Worm (Caenorhabditis elegans) whole organism, L1 larva: ENCODE measurements around the gene ubc-8.

Experiments
- C04F5.9 ChIP-seq: sonication (generic microtip); optimal IDR thresholded peaks from 2 replicates; lab custom pipeline; 2016; ENCODE audit warnings: missing genetic modification characterization, missing compliant biosample characterization
- F16B12.6 ChIP-seq: fragments of 150-350 bp; optimal IDR thresholded peaks from 2 replicates; lab custom pipeline; 2014; ENCODE audit warnings: missing biosample characterization, missing genetic modification characterization
- Y116A8C.19 ChIP-seq: sonication (generic microtip); optimal IDR thresholded peaks from 2 replicates; lab custom pipeline; 2016; ENCODE audit warnings: missing compliant biosample characterization, missing genetic modification characterization, borderline replicate concordance
- aha-1 ChIP-seq: fragments of 150-350 bp; optimal IDR thresholded peaks from 2 replicates; lab custom pipeline; 2014; ENCODE audit warnings: missing biosample characterization, missing genetic modification characterization
- ceh-63 ChIP-seq: fragments of 200-800 bp; sonication (Bioruptor generic); optimal IDR thresholded peaks from 2 replicates; lab custom pipeline; 2018; ENCODE audit warnings: mild to moderate bottlenecking, missing genetic modification characterization, missing compliant biosample characterization
- ceh-8 ChIP-seq: fragments of 200-800 bp; sonication (Bioruptor generic); optimal IDR thresholded peaks from 2 replicates; lab custom pipeline; 2018; ENCODE audit warnings: mild to moderate bottlenecking, missing genetic modification characterization, moderate library complexity, missing compliant biosample characterization
- ceh-82 ChIP-seq, 3 experiments: fragments of 150-350 bp in 1 of 3; sonication (generic microtip) in 2 of 3; optimal IDR thresholded peaks; 2 replicates each; lab custom pipeline; 2014 to 2017; ENCODE audit warnings: missing biosample characterization in 3 of 3, missing genetic modification characterization in 3 of 3
- ceh-88 ChIP-seq: fragments of 200-800 bp; sonication (Bioruptor generic); IDR thresholded peaks from 2 replicates; pipeline ENCODE4 v1.3.6; 2022; ENCODE audit warnings: missing genetic modification characterization, missing compliant biosample characterization
- ces-1 ChIP-seq: fragments of 150-350 bp; optimal IDR thresholded peaks from 2 replicates; lab custom pipeline; 2014; ENCODE audit warnings: missing biosample characterization, missing genetic modification reagents, missing genetic modification characterization
- dsc-1 ChIP-seq: sonication (generic microtip); optimal IDR thresholded peaks from 2 replicates; lab custom pipeline; 2016; ENCODE audit warnings: mild to moderate bottlenecking, missing genetic modification characterization, missing compliant biosample characterization
- efl-1 ChIP-seq, 4 experiments: fragments of 150-350 bp; optimal IDR thresholded peaks in 3 of 4; peaks in 1 of 4; 1 replicate in 1 of 4; 2 replicates in 3 of 4; lab custom pipeline; 2014; ENCODE audit warnings: missing biosample characterization in 2 of 4, missing genetic modification characterization in 2 of 4, missing genetic modification reagents in 2 of 4
- egl-27 ChIP-seq, 2 experiments: fragments of 150-350 bp in 1 of 2; sonication (generic microtip); optimal IDR thresholded peaks; 3 replicates each; lab custom pipeline; 2017 to 2018; ENCODE audit warnings: missing biosample characterization in 2 of 2, missing genetic modification characterization in 2 of 2, missing genetic modification reagents in 2 of 2
- elt-3 ChIP-seq, 6 experiments: fragments of 150-350 bp in 1 of 6; sonication (generic microtip); optimal IDR thresholded peaks; 2 replicates each; lab custom pipeline; 2017 to 2018; ENCODE audit warnings: missing biosample characterization in 6 of 6, missing genetic modification characterization in 6 of 6, inconsistent platforms in 1 of 6
- ets-5 ChIP-seq: fragments of 200-800 bp; sonication (Bioruptor generic); IDR thresholded peaks from 2 replicates; pipeline ENCODE4 v1.3.6; 2022; ENCODE audit warnings: missing genetic modification characterization, missing compliant biosample characterization
- fkh-10 ChIP-seq: sonication (generic microtip); optimal IDR thresholded peaks from 2 replicates; lab custom pipeline; 2017; ENCODE audit warnings: missing biosample characterization, missing genetic modification reagents, missing genetic modification characterization
- fkh-4 ChIP-seq: sonication (generic microtip); optimal IDR thresholded peaks from 2 replicates; lab custom pipeline; 2016; ENCODE audit warnings: missing compliant biosample characterization, missing genetic modification characterization, borderline replicate concordance
- fkh-8 ChIP-seq: sonication (generic microtip); optimal IDR thresholded peaks from 2 replicates; lab custom pipeline; 2016; ENCODE audit warnings: mild to moderate bottlenecking, missing genetic modification characterization, missing compliant biosample characterization
- fos-1 ChIP-seq: fragments of 150-350 bp; optimal IDR thresholded peaks from 2 replicates; lab custom pipeline; 2014; ENCODE audit warnings: missing biosample characterization, missing genetic modification characterization
- grh-1 ChIP-seq: fragments of 200-800 bp; sonication (Bioruptor generic); IDR thresholded peaks from 2 replicates; pipeline ENCODE4 v1.3.6; 2022; ENCODE audit warnings: missing genetic modification reagents, missing genetic modification characterization, missing compliant biosample characterization
- hlh-4 ChIP-seq: sonication (generic microtip); optimal IDR thresholded peaks from 2 replicates; lab custom pipeline; 2016; ENCODE audit warnings: mild to moderate bottlenecking, missing genetic modification characterization, missing compliant biosample characterization
- hpl-2 ChIP-seq: fragments of 150-350 bp; optimal IDR thresholded peaks from 2 replicates; lab custom pipeline; 2014; ENCODE audit warnings: missing biosample characterization, missing genetic modification reagents, missing genetic modification characterization
- irx-1 ChIP-seq: sonication (generic microtip); optimal IDR thresholded peaks from 2 replicates; lab custom pipeline; 2016; ENCODE audit warnings: missing genetic modification characterization, missing compliant biosample characterization
- isw-1 ChIP-seq: fragments of 200-800 bp; sonication (Bioruptor generic); IDR thresholded peaks from 2 replicates; pipeline ENCODE4 v1.3.6; 2022; ENCODE audit warnings: missing genetic modification characterization, missing compliant biosample characterization
- jun-1 ChIP-seq: fragments of 150-350 bp; optimal IDR thresholded peaks from 2 replicates; lab custom pipeline; 2014; ENCODE audit warnings: missing biosample characterization, missing genetic modification reagents, missing genetic modification characterization
- lin-39 ChIP-seq: fragments of 150-350 bp; optimal IDR thresholded peaks from 2 replicates; lab custom pipeline; 2014; ENCODE audit warnings: missing biosample characterization, missing genetic modification reagents, missing genetic modification characterization
- lsy-2 ChIP-seq, 2 experiments: fragments of 150-350 bp; optimal IDR thresholded peaks; 2 replicates each; lab custom pipeline; 2014; ENCODE audit warnings: missing biosample characterization in 2 of 2, missing genetic modification characterization in 2 of 2
- mep-1 ChIP-seq: fragments of 150-350 bp; optimal IDR thresholded peaks from 2 replicates; lab custom pipeline; 2014; ENCODE audit warnings: missing biosample characterization, missing genetic modification characterization
- nhr-12 ChIP-seq: sonication (generic microtip); optimal IDR thresholded peaks from 2 replicates; lab custom pipeline; 2017; ENCODE audit warnings: missing biosample characterization, missing genetic modification characterization
- nhr-19 ChIP-seq: fragments of 200-800 bp; sonication (Bioruptor generic); conservative IDR thresholded peaks from 2 replicates; pipeline ENCODE4 v1.3.6; 2022; ENCODE audit warnings: missing genetic modification characterization, missing compliant biosample characterization
- nhr-237 ChIP-seq: fragments of 150-350 bp; optimal IDR thresholded peaks from 2 replicates; lab custom pipeline; 2014; ENCODE audit warnings: missing biosample characterization, missing genetic modification characterization
- nhr-28 ChIP-seq: fragments of 150-350 bp; optimal IDR thresholded peaks from 2 replicates; lab custom pipeline; 2014; ENCODE audit warnings: missing biosample characterization, missing genetic modification characterization
- nhr-76 ChIP-seq: sonication (generic microtip); optimal IDR thresholded peaks from 2 replicates; lab custom pipeline; 2017; ENCODE audit warnings: missing biosample characterization, missing genetic modification characterization
- nhr-77 ChIP-seq: fragments of 150-350 bp; optimal IDR thresholded peaks from 2 replicates; lab custom pipeline; 2014; ENCODE audit warnings: missing biosample characterization, missing genetic modification characterization
- nhr-84 ChIP-seq: sonication (generic microtip); optimal IDR thresholded peaks from 2 replicates; lab custom pipeline; 2017; ENCODE audit warnings: missing biosample characterization, missing genetic modification characterization
- nhr-85 ChIP-seq: sonication (generic microtip); peaks from one replicate; lab custom pipeline; 2016; ENCODE audit warnings: missing genetic modification characterization, inconsistent platforms, missing compliant biosample characterization
- pag-3 ChIP-seq: sonication (generic microtip); optimal IDR thresholded peaks from 2 replicates; lab custom pipeline; 2017; ENCODE audit warnings: missing genetic modification characterization, mild to moderate bottlenecking, missing compliant biosample characterization, antibody characterized with exemption, borderline replicate concordance; ENCODE audit not compliant: insufficient read depth
- pax-3 ChIP-seq: fragments of 200-800 bp; sonication (Bioruptor generic); optimal IDR thresholded peaks from 2 replicates; lab custom pipeline; 2018; ENCODE audit warnings: mild to moderate bottlenecking, missing genetic modification characterization, moderate library complexity, missing compliant biosample characterization
- rnt-1 ChIP-seq: sonication (generic microtip); optimal IDR thresholded peaks from 2 replicates; lab custom pipeline; 2016; ENCODE audit warnings: mild to moderate bottlenecking, missing genetic modification characterization, moderate library complexity, missing compliant biosample characterization
- sox-4 ChIP-seq: sonication (generic microtip); optimal IDR thresholded peaks from 2 replicates; lab custom pipeline; 2016; ENCODE audit warnings: missing genetic modification characterization, missing compliant biosample characterization
- tbx-2 ChIP-seq: sonication (generic microtip); optimal IDR thresholded peaks from 2 replicates; lab custom pipeline; 2016; ENCODE audit warnings: missing genetic modification characterization, missing compliant biosample characterization
- tlp-1 ChIP-seq: fragments of 150-350 bp; optimal IDR thresholded peaks from 2 replicates; lab custom pipeline; 2014; ENCODE audit warnings: missing biosample characterization, missing genetic modification characterization
- unc-130 ChIP-seq: fragments of 150-350 bp; optimal IDR thresholded peaks from 2 replicates; lab custom pipeline; 2017; ENCODE audit warnings: missing biosample characterization, missing genetic modification characterization, inconsistent platforms
- unc-30 ChIP-seq: sonication (generic microtip); optimal IDR thresholded peaks from 2 replicates; lab custom pipeline; 2017; ENCODE audit warnings: missing biosample characterization, missing genetic modification characterization
- unc-62 ChIP-seq: fragments of 150-350 bp; optimal IDR thresholded peaks from 2 replicates; lab custom pipeline; 2014; ENCODE audit warnings: missing biosample characterization, missing genetic modification reagents, missing genetic modification characterization
- unc-86 ChIP-seq: sonication (generic microtip); optimal IDR thresholded peaks from 2 replicates; lab custom pipeline; 2016; ENCODE audit warnings: missing genetic modification characterization, missing compliant biosample characterization
- unc-98 ChIP-seq: fragments of 200-800 bp; sonication (Bioruptor generic); IDR thresholded peaks from 2 replicates; pipeline ENCODE4 v1.3.6; 2022; ENCODE audit warnings: missing genetic modification characterization, missing compliant biosample characterization
- zag-1 ChIP-seq: fragments of 150-350 bp; optimal IDR thresholded peaks from 2 replicates; lab custom pipeline; 2014; ENCODE audit warnings: missing biosample characterization, missing genetic modification characterization
- zip-4 ChIP-seq: fragments of 200-800 bp; sonication (Bioruptor generic); optimal IDR thresholded peaks from 2 replicates; lab custom pipeline; 2018; ENCODE audit warnings: mild to moderate bottlenecking, missing genetic modification characterization, moderate library complexity, missing compliant biosample characterization
- ztf-11 ChIP-seq, 2 experiments: sonication (generic microtip); optimal IDR thresholded peaks; 2 replicates each; lab custom pipeline; 2016 to 2017; ENCODE audit warnings: missing genetic modification characterization in 2 of 2, missing biosample characterization in 1 of 2, missing compliant biosample characterization in 1 of 2
- ztf-4 ChIP-seq: fragments of 150-350 bp; optimal IDR thresholded peaks from 2 replicates; lab custom pipeline; 2014; ENCODE audit warnings: missing biosample characterization, missing genetic modification characterization

The ubc-8 gene

DNA sequence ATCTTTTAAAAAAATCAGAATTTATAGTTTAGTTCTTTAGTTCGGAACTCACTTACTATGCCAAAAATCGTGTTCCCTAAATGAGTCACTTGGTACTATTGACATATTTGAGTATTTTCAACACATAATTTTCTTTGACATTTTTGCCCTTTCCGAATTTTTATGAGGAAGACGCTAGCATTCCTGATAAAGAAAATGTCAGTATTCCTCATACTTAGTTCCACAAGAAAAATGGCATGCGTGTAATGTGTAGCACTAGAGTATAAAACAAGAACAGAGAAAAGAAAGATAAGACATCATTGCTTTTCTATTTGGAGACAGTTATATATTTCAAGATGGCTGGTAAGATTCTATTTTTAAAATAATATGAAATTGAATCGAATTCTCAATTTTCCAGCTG, 22.9 kb upstream of the ubc-8 start, which contains the start of gene Y94H6A.2:
Y94H6A.2 (plus strand) TSS at position 336 of the 400 bp plus-strand sequence.
- TF ChIP-seq jun-1 (tag; lab: Kevin White, UChicago) (no peak), unc-130 (tag; lab: Kevin White, UChicago) (no peak), hlh-4 (tag; lab: Kevin White, UChicago) (no peak), lsy-2 (tag; optimal IDR thresholded peaks at IDR 0.05; lab: Kevin White, UChicago) (no peak), rnt-1 (tag; lab: Kevin White, UChicago) (no peak), unc-62 (GFP tag; lab: Kevin White, UChicago) (no peak), Y116A8C.19 (tag; lab: Kevin White, UChicago) (no peak), nhr-77 (tag; lab: Kevin White, UChicago) (no peak), sox-4 (tag; lab: Kevin White, UChicago) (no peak)

DNA sequence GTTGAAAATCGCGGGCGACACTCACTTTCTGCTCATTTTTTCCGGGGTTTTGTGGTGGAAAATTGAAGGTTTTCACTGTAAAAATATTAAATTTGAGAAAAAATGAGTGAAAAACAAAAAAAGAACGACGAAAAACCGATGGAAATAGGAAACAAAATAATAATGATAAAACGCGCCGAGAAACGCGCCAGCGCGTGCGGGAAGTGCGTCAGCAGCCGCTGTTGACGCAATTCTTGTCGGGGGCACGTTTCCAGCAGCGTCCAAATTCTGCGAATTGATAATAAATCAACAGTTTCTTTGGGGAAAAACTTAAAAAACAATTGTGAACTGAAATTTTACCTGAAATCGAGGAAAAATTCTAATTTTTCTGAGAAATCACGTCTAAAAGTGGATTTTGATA, 18.7 kb upstream of the ubc-8 start, which contains the start of gene ubxn-2:
ubxn-2 (minus strand) TSS at position 36 of the 400 bp plus-strand sequence.
- peak; percentile 91 for TF ChIP-seq tbx-2 (tag; lab: Kevin White, UChicago)
- TF ChIP-seq ztf-4 = peak; percentile 14
- no peak for TF ChIP-seq nhr-84 (tag; lab: Kevin White, UChicago)
- TF ChIP-seq fkh-8 (tag; lab: Kevin White, UChicago) = peak; percentile 85
- peak in 1 of 2 experiments; percentile 80 for TF ChIP-seq ztf-11 (tag; optimal IDR thresholded peaks at IDR 0.05; lab: Kevin White, UChicago)
- TF ChIP-seq C04F5.9 (tag; lab: Kevin White, UChicago) = peak; percentile 60
- no peak for TF ChIP-seq nhr-12 (tag; lab: Kevin White, UChicago)
- no peak for TF ChIP-seq hpl-2
- peak; percentile 79 to 86 for TF ChIP-seq efl-1 (optimal IDR thresholded peaks at IDR 0.05; lab: Kevin White, UChicago)
- peak; percentile 82 to 98 for TF ChIP-seq efl-1 (GFP tag; optimal IDR thresholded peaks at IDR 0.05 in 1 of 2; lab: Kevin White, UChicago)
- no peak for TF ChIP-seq nhr-237 (tag; lab: Kevin White, UChicago)
- peak; percentile 70 for TF ChIP-seq ceh-8 (GFP tag; lab: Kevin White, UChicago)
- TF ChIP-seq nhr-28 = no peak
- peak; percentile 87 for TF ChIP-seq isw-1 (GFP tag; lab: Robert Waterston, UW)
- no peak for TF ChIP-seq fkh-10 (GFP tag; lab: Kevin White, UChicago)
- TF ChIP-seq Y116A8C.19 (tag; lab: Kevin White, UChicago) = no peak
- TF ChIP-seq lsy-2 (tag; optimal IDR thresholded peaks at IDR 0.05; lab: Kevin White, UChicago) = peak; percentile 89 to 90
- peak; percentile 67 for TF ChIP-seq zip-4 (GFP tag; lab: Kevin White, UChicago)
- TF ChIP-seq dsc-1 = peak; percentile 88
- peak; percentile 66 for TF ChIP-seq pax-3 (tag; lab: Kevin White, UChicago)
- TF ChIP-seq unc-98 (GFP tag; lab: Robert Waterston, UW) = no peak
- TF ChIP-seq ces-1 (GFP tag; lab: Kevin White, UChicago) = no peak
- no peak for TF ChIP-seq egl-27 (tag; optimal IDR thresholded peaks at IDR 0.05; lab: Kevin White, UChicago)
- peak; percentile 65 for TF ChIP-seq unc-30
- TF ChIP-seq elt-3 (tag; optimal IDR thresholded peaks at IDR 0.05; lab: Kevin White, UChicago) = peak in 3 of 6 experiments; percentile 20 to 77 (median 63)
- TF ChIP-seq mep-1 = peak; percentile 93
- no peak for TF ChIP-seq tlp-1 (tag; lab: Kevin White, UChicago)
- TF ChIP-seq zag-1 = no peak
- TF ChIP-seq ceh-82 (tag; optimal IDR thresholded peaks at IDR 0.05; lab: Kevin White, UChicago) = peak; percentile 89 to 91 (median 90)
- no peak for TF ChIP-seq nhr-76 (tag; lab: Kevin White, UChicago)
- TF ChIP-seq fos-1 (tag; lab: Kevin White, UChicago) = peak; percentile 54
- TF ChIP-seq lin-39 = peak; percentile 68
- TF ChIP-seq irx-1 (tag; lab: Kevin White, UChicago) = peak; percentile 78
- TF ChIP-seq nhr-85 = peak; percentile 91
- TF ChIP-seq pag-3 (tag; lab: Kevin White, UChicago) = no peak
- TF ChIP-seq ceh-88 = 0 out of 2 replicates have a peak, but pooled peaks have one; percentile 43
- TF ChIP-seq grh-1 (GFP tag; lab: Robert Waterston, UW) = peak; percentile 81
- no peak for TF ChIP-seq ceh-63
- peak; percentile 56 for TF ChIP-seq F16B12.6 (tag; lab: Kevin White, UChicago)
- peak; percentile 56 for TF ChIP-seq fkh-4
- peak; percentile 81 for TF ChIP-seq unc-86 (tag; lab: Kevin White, UChicago)
- TF ChIP-seq rnt-1 (tag; lab: Kevin White, UChicago) = peak; percentile 94
- TF ChIP-seq aha-1 = peak; percentile 25
- peak; percentile 83 for TF ChIP-seq nhr-19 (GFP tag; lab: Robert Waterston, UW)
- no peak for TF ChIP-seq ets-5 (GFP tag; lab: Robert Waterston, UW)
